Fruit fly (Drosophila melanogaster): ENCODE results near the gene rho.
A peak's percentile ranks its signal among the peaks of the same experiment; 100 is the strongest.

rho gene

DNA sequence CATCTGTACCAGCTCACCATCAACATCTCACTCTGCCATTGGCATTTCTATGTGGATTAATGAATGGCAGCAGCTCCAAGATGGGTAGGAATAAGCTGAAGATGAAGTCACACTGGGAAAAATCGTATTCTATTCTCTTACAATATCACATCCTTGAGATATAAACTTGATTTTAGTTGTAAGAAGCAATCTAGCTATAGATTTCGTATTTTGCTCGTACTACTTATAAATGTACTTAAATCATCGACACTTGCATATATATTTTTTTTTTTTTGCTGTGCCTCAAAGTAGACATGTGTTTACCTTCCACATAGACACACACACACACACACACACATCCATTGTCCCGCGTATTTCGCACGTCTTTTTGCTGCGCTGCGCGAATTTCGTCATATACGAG is 39.1 kb upstream of the rho start (continued):
- TF ChIP-seq CG1603 (tag; optimal IDR thresholded peaks at IDR 0.05) (peak; percentile 19), CG15696 (tag; optimal IDR thresholded peaks at IDR 0.05) (no peak), sd (tag; optimal IDR thresholded peaks at IDR 0.05) (no peak), Gug (GFP tag; IDR thresholded peaks at IDR 0.05) (no peak), gfzf (GFP tag; optimal IDR thresholded peaks at IDR 0.05) (no peak), CG12236 (GFP tag; optimal IDR thresholded peaks at IDR 0.05) (no peak), pb (GFP tag; optimal IDR thresholded peaks at IDR 0.05) (no peak), Ptx1 (GFP tag; IDR thresholded peaks at IDR 0.05) (0 out of 2 replicates have a peak, but pooled peaks have one; percentile 17), CG10959 (GFP tag; IDR thresholded peaks at IDR 0.05) (no peak), CG3995 (GFP tag; optimal IDR thresholded peaks at IDR 0.05) (no peak), Lhr (GFP tag; optimal IDR thresholded peaks at IDR 0.05) (no peak), vvl (GFP tag; IDR thresholded peaks at IDR 0.05) (peak; percentile 23; the same call in 1 of the 2 replicates), da (GFP tag; optimal IDR thresholded peaks at IDR 0.05) (no peak), pum (GFP tag; optimal IDR thresholded peaks at IDR 0.05) (peak; percentile 30), CG8281 (tag; optimal IDR thresholded peaks at IDR 0.05) (no peak), Hsf (GFP tag; optimal IDR thresholded peaks at IDR 0.05) (no peak), ERR (GFP tag; optimal IDR thresholded peaks at IDR 0.05) (no peak), dan (GFP tag; IDR thresholded peaks at IDR 0.05) (no peak), H2.0 (GFP tag; IDR thresholded peaks at IDR 0.05) (no peak), CG1647 (GFP tag; optimal IDR thresholded peaks at IDR 0.05) (no peak), slbo (GFP tag; IDR thresholded peaks at IDR 0.05) (no peak), wek (GFP tag; optimal IDR thresholded peaks at IDR 0.05) (no peak), Nf-YA (GFP tag; IDR thresholded peaks at IDR 0.05) (no peak), Doc2 (GFP tag; IDR thresholded peaks at IDR 0.05) (no peak), CG11093 (GFP tag; IDR thresholded peaks at IDR 0.05) (no peak), CG12155 (GFP tag; optimal IDR thresholded peaks at IDR 0.05) (no peak), sens (GFP tag) (peak; percentile 94), Camta (GFP tag; optimal IDR thresholded peaks at IDR 0.05) (peak; percentile 25), CG6791 (GFP tag; IDR thresholded peaks at IDR 0.05; ENCODE audit: partially characterized antibody) (no peak), pita (GFP tag; optimal IDR thresholded peaks at IDR 0.05) (no peak), lmd (GFP tag; IDR thresholded peaks at IDR 0.05) (peak; percentile 22; the same call in 1 of the 2 replicates), Hr51 (GFP tag; optimal IDR thresholded peaks at IDR 0.05) (no peak), CG32772 (GFP tag; IDR thresholded peaks at IDR 0.05) (0 out of 2 replicates have a peak, but pooled peaks have one; percentile 20), dm (GFP tag; optimal IDR thresholded peaks at IDR 0.05) (no peak), Sox100B (GFP tag; optimal IDR thresholded peaks at IDR 0.05) (no peak), Dfd (GFP tag; optimal IDR thresholded peaks at IDR 0.05) (no peak), Awh (GFP tag; IDR thresholded peaks at IDR 0.05) (no peak), CG17359 (tag; optimal IDR thresholded peaks at IDR 0.05) (no peak), Stat92E (GFP tag; optimal IDR thresholded peaks at IDR 0.05) (no peak), CG33557 (GFP tag; optimal IDR thresholded peaks at IDR 0.05) (no peak), bsh (GFP tag; optimal IDR thresholded peaks at IDR 0.05) (peak in 1 of 2 experiments; percentile 47), lov (optimal IDR thresholded peaks at IDR 0.05) (no peak), lov (GFP tag; IDR thresholded peaks at IDR 0.05) (no peak), Sry-β (GFP tag; optimal IDR thresholded peaks at IDR 0.05) (no peak), org-1 (GFP tag; optimal IDR thresholded peaks at IDR 0.05) (no peak), crp (GFP tag; optimal IDR thresholded peaks at IDR 0.05) (no peak), CG7745 (tag; optimal IDR thresholded peaks at IDR 0.05) (no peak), CG6765 (GFP tag; optimal IDR thresholded peaks at IDR 0.05) (no peak), eyg (GFP tag; optimal IDR thresholded peaks at IDR 0.05) (no peak), pzg (GFP tag; optimal IDR thresholded peaks at IDR 0.05) (no peak), D (optimal IDR thresholded peaks at IDR 0.05) (no peak), D (GFP tag; optimal IDR thresholded peaks at IDR 0.05) (no peak)
